Fruit fly (Drosophila melanogaster) whole organism, embryonic: ENCODE results near the gene ppk7.

Experiments used
- Adf1 ChIP-seq: fragments of 200-800 bp; sonication (Bioruptor generic); IDR thresholded peaks from 2 replicates; pipeline ENCODE4 v1.3.6; 2022; ENCODE audit warnings: missing biosample characterization, missing genetic modification characterization
- B-H2 ChIP-seq: fragments of 200-800 bp; sonication (Bioruptor generic); optimal IDR thresholded peaks from 2 replicates; lab custom pipeline; 2018; ENCODE audit warnings: missing biosample characterization, mild to moderate bottlenecking, missing genetic modification characterization
- CG10321 ChIP-seq: fragments of 200-800 bp; sonication (Bioruptor generic); IDR thresholded peaks from 2 replicates; pipeline ENCODE4 v1.3.6; 2022; ENCODE audit warnings: missing biosample characterization, missing genetic modification characterization
- CG11247 ChIP-seq: fragments of 200-800 bp; sonication (Bioruptor generic); IDR thresholded peaks from 2 replicates; pipeline ENCODE4 v1.3.6; 2022; ENCODE audit warnings: missing biosample characterization, missing genetic modification characterization
- CG11398 ChIP-seq: fragments of 200-800 bp; sonication (Bioruptor generic); optimal IDR thresholded peaks from 2 replicates; lab custom pipeline; 2016; ENCODE audit warnings: missing biosample characterization, missing genetic modification characterization
- CG14441 ChIP-seq: fragments of 200-800 bp; sonication (Bioruptor generic); IDR thresholded peaks from 2 replicates; pipeline ENCODE4 v1.3.6; 2022; ENCODE audit warnings: missing biosample characterization, missing genetic modification characterization
- CG14860 ChIP-seq: fragments of 200-800 bp; sonication (Bioruptor generic); IDR thresholded peaks from 3 replicates; pipeline ENCODE4 v1.3.6; 2022; ENCODE audit warnings: missing biosample characterization, missing genetic modification characterization; ENCODE audit not compliant: partially characterized antibody
- CG15073 ChIP-seq: fragments of 200-800 bp; sonication (Bioruptor generic); optimal IDR thresholded peaks from 2 replicates; lab custom pipeline; 2016; ENCODE audit warnings: missing biosample characterization, missing genetic modification characterization
- CG15696 ChIP-seq: fragments of 200-800 bp; sonication (Bioruptor generic); optimal IDR thresholded peaks from 2 replicates; lab custom pipeline; 2019; ENCODE audit warnings: missing biosample characterization, mild to moderate bottlenecking, missing genetic modification characterization, moderate library complexity
- CG1832 ChIP-seq: fragments of 200-800 bp; sonication (Bioruptor generic); optimal IDR thresholded peaks from 2 replicates; lab custom pipeline; 2017; ENCODE audit warnings: missing biosample characterization, mild to moderate bottlenecking, missing genetic modification characterization, inconsistent platforms
- CG18599 ChIP-seq: fragments of 200-800 bp; sonication (Bioruptor generic); optimal IDR thresholded peaks from 3 replicates; lab custom pipeline; 2017; ENCODE audit warnings: missing biosample characterization, missing genetic modification characterization, mild to moderate bottlenecking, moderate library complexity, missing genetic modification reagents
- CG2129 ChIP-seq: fragments of 200-800 bp; sonication (Bioruptor generic); IDR thresholded peaks from 2 replicates; pipeline ENCODE4 v1.3.6; 2022; ENCODE audit warnings: missing biosample characterization, missing genetic modification characterization; ENCODE audit not compliant: partially characterized antibody
- CG2889 ChIP-seq: fragments of 200-800 bp; sonication (Bioruptor generic); IDR thresholded peaks from 3 replicates; pipeline ENCODE4 v1.3.6; 2022; ENCODE audit warnings: missing biosample characterization, missing genetic modification characterization
- CG30431 ChIP-seq: fragments of 200-800 bp; sonication (Bioruptor generic); optimal IDR thresholded peaks from 2 replicates; lab custom pipeline; 2017; ENCODE audit warnings: missing biosample characterization, missing genetic modification characterization
- CG4282 ChIP-seq: fragments of 200-800 bp; sonication (Bioruptor generic); optimal IDR thresholded peaks from 2 replicates; lab custom pipeline; 2016; ENCODE audit warnings: missing biosample characterization, missing genetic modification characterization
- CG6683 ChIP-seq: fragments of 200-800 bp; sonication (Bioruptor generic); optimal IDR thresholded peaks from 2 replicates; lab custom pipeline; 2017; ENCODE audit warnings: missing biosample characterization, mild to moderate bottlenecking, missing genetic modification characterization, missing genetic modification reagents
- CG7271 ChIP-seq: fragments of 200-800 bp; sonication (Bioruptor generic); optimal IDR thresholded peaks from 2 replicates; lab custom pipeline; 2018; ENCODE audit warnings: missing biosample characterization, mild to moderate bottlenecking, missing genetic modification characterization, moderate library complexity
- CG7987 ChIP-seq: fragments of 200-800 bp; sonication (Bioruptor generic); optimal IDR thresholded peaks from 2 replicates; lab custom pipeline; 2018; ENCODE audit warnings: missing biosample characterization, mild to moderate bottlenecking, missing genetic modification characterization, moderate library complexity
- CG9727 ChIP-seq: fragments of 200-800 bp; sonication (Bioruptor generic); optimal IDR thresholded peaks from 3 replicates; lab custom pipeline; 2017; ENCODE audit warnings: missing biosample characterization, mild to moderate bottlenecking, missing genetic modification characterization
- CTCF ChIP-seq: fragments of 200-800 bp; sonication (Bioruptor generic); optimal IDR thresholded peaks from 2 replicates; lab custom pipeline; 2017; ENCODE audit warnings: missing biosample characterization, mild to moderate bottlenecking, missing genetic modification characterization, moderate library complexity
- Camta ChIP-seq: fragments of 200-800 bp; sonication (Bioruptor generic); optimal IDR thresholded peaks from 2 replicates; lab custom pipeline; 2016; ENCODE audit warnings: missing biosample characterization, missing genetic modification characterization
- Dfd ChIP-seq, 2 experiments: fragments of >200 bp; optimal IDR thresholded peaks; 2 replicates each; lab custom pipeline; 2017; ENCODE audit warnings: missing biosample characterization in 2 of 2, missing genetic modification characterization in 2 of 2
- HLH3B ChIP-seq: fragments of 200-800 bp; sonication (Bioruptor generic); IDR thresholded peaks from 2 replicates; pipeline ENCODE4 v1.3.6; 2022; ENCODE audit warnings: missing biosample characterization, missing genetic modification characterization
- Meics ChIP-seq: fragments of 200-800 bp; sonication (Bioruptor generic); optimal IDR thresholded peaks from 2 replicates; lab custom pipeline; 2017; ENCODE audit warnings: missing biosample characterization, mild to moderate bottlenecking, missing genetic modification characterization
- Ptx1 ChIP-seq: fragments of 200-800 bp; sonication (Bioruptor generic); IDR thresholded peaks from 2 replicates; pipeline ENCODE4 v1.3.6; 2022; ENCODE audit warnings: missing biosample characterization, missing genetic modification characterization
- Stat92E ChIP-seq, 3 experiments: fragments of >200 bp in 2 of 3; fragments of 200-800 bp in 1 of 3; sonication (Bioruptor generic) in 1 of 3; optimal IDR thresholded peaks; 2 replicates each; lab custom pipeline; 2017 to 2019; ENCODE audit warnings: missing biosample characterization in 3 of 3, missing genetic modification characterization in 3 of 3, mild to moderate bottlenecking in 1 of 3, moderate library complexity in 1 of 3
- TFAM ChIP-seq: fragments of 200-800 bp; sonication (Bioruptor generic); optimal IDR thresholded peaks from 2 replicates; lab custom pipeline; 2017; ENCODE audit warnings: missing biosample characterization, missing genetic modification characterization, inconsistent platforms
- Xrp1 ChIP-seq: fragments of 200-800 bp; sonication (Bioruptor generic); IDR thresholded peaks from 2 replicates; pipeline ENCODE4 v1.3.6; 2022; ENCODE audit warnings: missing biosample characterization, missing genetic modification characterization
- amos ChIP-seq: fragments of 200-800 bp; sonication (Bioruptor generic); IDR thresholded peaks from 2 replicates; pipeline ENCODE4 v1.3.6; 2022; ENCODE audit warnings: missing biosample characterization, missing genetic modification characterization; ENCODE audit not compliant: partially characterized antibody
- corto ChIP-seq: fragments of 200-800 bp; sonication (Bioruptor generic); optimal IDR thresholded peaks from 2 replicates; lab custom pipeline; 2016; ENCODE audit warnings: missing biosample characterization, mild to moderate bottlenecking, missing genetic modification characterization, moderate library complexity
- crp ChIP-seq, 2 experiments: fragments of 200-800 bp; sonication (Bioruptor generic); optimal IDR thresholded peaks; 2 replicates in 1 of 2; 3 replicates in 1 of 2; lab custom pipeline; 2017; ENCODE audit warnings: missing biosample characterization in 2 of 2, missing genetic modification characterization in 2 of 2, mild to moderate bottlenecking in 1 of 2, moderate library complexity in 1 of 2
- dati ChIP-seq: fragments of 200-800 bp; sonication (Bioruptor generic); IDR thresholded peaks from 2 replicates; pipeline ENCODE4 v1.3.6; 2022; ENCODE audit warnings: missing biosample characterization, missing genetic modification characterization
- dimm ChIP-seq: fragments of 200-800 bp; sonication (Bioruptor generic); IDR thresholded peaks from 2 replicates; pipeline ENCODE4 v1.3.6; 2022; ENCODE audit warnings: missing biosample characterization, missing genetic modification characterization
- emc ChIP-seq: fragments of 200-800 bp; sonication (Bioruptor generic); optimal IDR thresholded peaks from 2 replicates; lab custom pipeline; 2016; ENCODE audit warnings: missing biosample characterization, missing genetic modification characterization
- esg ChIP-seq: fragments of 200-800 bp; sonication (Bioruptor generic); conservative IDR thresholded peaks from 2 replicates; pipeline ENCODE4 v1.3.6; 2022; ENCODE audit warnings: missing biosample characterization, missing genetic modification characterization
- ftz-f1 ChIP-seq: fragments of 200-800 bp; sonication (Bioruptor generic); optimal IDR thresholded peaks from 2 replicates; lab custom pipeline; 2016; ENCODE audit warnings: missing biosample characterization, missing genetic modification characterization
- gce ChIP-seq: fragments of 200-800 bp; sonication (Bioruptor generic); IDR thresholded peaks from 3 replicates; pipeline ENCODE4 v1.3.6; 2022; ENCODE audit warnings: missing biosample characterization, missing genetic modification characterization
- lilli ChIP-seq: fragments of 200-800 bp; sonication (Bioruptor generic); optimal IDR thresholded peaks from 3 replicates; lab custom pipeline; 2016; ENCODE audit warnings: missing biosample characterization, missing genetic modification characterization
- lmd ChIP-seq: fragments of 200-800 bp; sonication (Bioruptor generic); IDR thresholded peaks from 2 replicates; pipeline ENCODE4 v1.3.6; 2022; ENCODE audit warnings: missing biosample characterization, missing genetic modification characterization
- pb ChIP-seq: fragments of 200-800 bp; sonication (Bioruptor generic); optimal IDR thresholded peaks from 3 replicates; lab custom pipeline; 2016; ENCODE audit warnings: missing biosample characterization, missing genetic modification characterization
- pho ChIP-seq: fragments of 200-800 bp; sonication (Bioruptor generic); optimal IDR thresholded peaks from 2 replicates; lab custom pipeline; 2016; ENCODE audit warnings: missing biosample characterization, missing genetic modification characterization
- phol ChIP-seq: fragments of 200-800 bp; sonication (Bioruptor generic); optimal IDR thresholded peaks from 3 replicates; lab custom pipeline; 2018; ENCODE audit warnings: missing biosample characterization, mild to moderate bottlenecking, missing genetic modification characterization, moderate library complexity
- row ChIP-seq: fragments of 200-800 bp; sonication (Bioruptor generic); IDR thresholded peaks from 3 replicates; pipeline ENCODE4 v1.3.6; 2022; ENCODE audit warnings: missing biosample characterization, missing genetic modification characterization
- sisA ChIP-seq: fragments of 200-800 bp; sonication (Bioruptor generic); IDR thresholded peaks from 2 replicates; pipeline ENCODE4 v1.3.6; 2022; ENCODE audit warnings: missing biosample characterization, missing genetic modification characterization
- tin ChIP-seq: fragments of 200-800 bp; sonication (Bioruptor generic); optimal IDR thresholded peaks from 3 replicates; lab custom pipeline; 2016; ENCODE audit warnings: missing biosample characterization, missing genetic modification characterization
- tll ChIP-seq, 2 experiments: fragments of 200-800 bp in 1 of 2; fragments of >200 bp in 1 of 2; sonication (Bioruptor generic) in 1 of 2; optimal IDR thresholded peaks; 2 replicates each; lab custom pipeline; 2017 to 2019; ENCODE audit warnings: missing biosample characterization in 2 of 2, missing genetic modification characterization in 2 of 2, mild to moderate bottlenecking in 1 of 2, moderate library complexity in 1 of 2
- tup ChIP-seq: fragments of 200-800 bp; sonication (Bioruptor generic); optimal IDR thresholded peaks from 2 replicates; lab custom pipeline; 2016; ENCODE audit warnings: missing biosample characterization, mild to moderate bottlenecking, missing genetic modification characterization, moderate library complexity
- wdn ChIP-seq: fragments of 200-800 bp; sonication (Bioruptor generic); IDR thresholded peaks from 2 replicates; pipeline ENCODE4 v1.3.6; 2022; ENCODE audit warnings: missing biosample characterization, missing genetic modification characterization
- wek ChIP-seq: fragments of 200-800 bp; sonication (Bioruptor generic); optimal IDR thresholded peaks from 3 replicates; lab custom pipeline; 2018; ENCODE audit warnings: missing biosample characterization, mild to moderate bottlenecking, missing genetic modification characterization, moderate library complexity
- zen2 ChIP-seq: fragments of 200-800 bp; sonication (Bioruptor generic); IDR thresholded peaks from 3 replicates; pipeline ENCODE4 v1.3.6; 2022; ENCODE audit warnings: missing biosample characterization, missing genetic modification characterization; ENCODE audit not compliant: partially characterized antibody

The ppk7 gene

dm6 chr2L:6338367-6338975 is 15.7 kb downstream of the ppk7 start, which contains the start of the genes Pez and Cpr (continued):
- TF ChIP-seq wdn (GFP tag; lab: Robert Waterston, UW), result peak; percentile 27; the same call in 1 of the 2 replicates
- no peak for TF ChIP-seq CG6683 (GFP tag; lab: Kevin White, UChicago)
- TF ChIP-seq Xrp1 (GFP tag; lab: Robert Waterston, UW), result no peak
- peak; percentile 39 for TF ChIP-seq lilli (GFP tag; lab: Kevin White, UChicago)
- no peak for TF ChIP-seq crp (GFP tag; optimal IDR thresholded peaks at IDR 0.05; lab: Kevin White, UChicago)
- no peak for TF ChIP-seq wek (GFP tag; lab: Kevin White, UChicago)
- TF ChIP-seq CG9727, result no peak
- no peak for TF ChIP-seq pb (GFP tag; lab: Kevin White, UChicago)
- peak; percentile 24 for TF ChIP-seq CG18599 (GFP tag; lab: Kevin White, UChicago)
- peak; percentile 17 for TF ChIP-seq phol (tag; lab: Kevin White, UChicago)
- peak; percentile 82 for TF ChIP-seq amos (GFP tag; lab: Robert Waterston, UW)
- no peak for TF ChIP-seq corto
- TF ChIP-seq CG7987 (GFP tag; lab: Kevin White, UChicago), result peak; percentile 43
- peak; percentile 38; the same call in 1 of the 2 replicates for TF ChIP-seq Ptx1
- TF ChIP-seq HLH3B (GFP tag; lab: Robert Waterston, UW), result peak; percentile 25; the same call in 1 of the 2 replicates
- TF ChIP-seq CG11247 (GFP tag; lab: Robert Waterston, UW), result 0 out of 2 replicates have a peak, but pooled peaks have one; percentile 49
- TF ChIP-seq dimm (GFP tag; lab: Robert Waterston, UW), result no peak
- TF ChIP-seq emc (GFP tag; lab: Kevin White, UChicago), result no peak
- no peak for TF ChIP-seq TFAM (GFP tag; lab: Kevin White, UChicago)
- TF ChIP-seq CG2129, result peak; percentile 64; the same call in 1 of the 2 replicates
- TF ChIP-seq ftz-f1 (GFP tag; lab: Kevin White, UChicago), result no peak
- peak; percentile 45 for TF ChIP-seq tin (GFP tag; lab: Kevin White, UChicago)
- no peak for TF ChIP-seq CG30431
- TF ChIP-seq CG2889, result no peak
- no peak for TF ChIP-seq CG15073 (GFP tag; lab: Kevin White, UChicago)
- TF ChIP-seq CG14441 (GFP tag; lab: Robert Waterston, UW), result peak; percentile 28; the same call in 1 of the 2 replicates
- no peak for TF ChIP-seq tup (GFP tag; lab: Kevin White, UChicago)
- peak; percentile 70; the same call in 1 of the 3 replicates for TF ChIP-seq zen2
- peak; percentile 64 for TF ChIP-seq pho
- TF ChIP-seq B-H2, result no peak
- peak; percentile 13 for TF ChIP-seq CG4282 (GFP tag; lab: Kevin White, UChicago)
- TF ChIP-seq lmd (GFP tag; lab: Robert Waterston, UW), result peak; percentile 6; the same call in 1 of the 2 replicates
- no peak for TF ChIP-seq row (GFP tag; lab: Robert Waterston, UW)
- no peak for TF ChIP-seq CG15696 (tag; lab: Kevin White, UChicago)
- no peak for TF ChIP-seq tll (GFP tag; optimal IDR thresholded peaks at IDR 0.05; lab: Kevin White, UChicago)
- TF ChIP-seq Adf1 (GFP tag; lab: Robert Waterston, UW), result peak; percentile 15; the same call in 1 of the 2 replicates
- no peak for TF ChIP-seq dati (GFP tag; lab: Robert Waterston, UW)
- no peak for TF ChIP-seq Stat92E (GFP tag; optimal IDR thresholded peaks at IDR 0.05; lab: Kevin White, UChicago)
- no peak for TF ChIP-seq sisA (GFP tag; lab: Robert Waterston, UW)
- TF ChIP-seq CG7271 (tag; lab: Kevin White, UChicago), result no peak
- peak; percentile 59 for TF ChIP-seq Meics (GFP tag; lab: Kevin White, UChicago)
- no peak for TF ChIP-seq esg (GFP tag; lab: Robert Waterston, UW)
- no peak for TF ChIP-seq CG1832
- no peak for TF ChIP-seq Camta
- no peak for TF ChIP-seq CG11398 (GFP tag; lab: Kevin White, UChicago)
- TF ChIP-seq CG14860 (GFP tag; lab: Robert Waterston, UW), result peak; percentile 77
- TF ChIP-seq gce (GFP tag; lab: Robert Waterston, UW), result no peak
- TF ChIP-seq CTCF (GFP tag; lab: Kevin White, UChicago), result peak; percentile 96
- no peak for TF ChIP-seq Dfd (GFP tag; optimal IDR thresholded peaks at IDR 0.05; lab: Kevin White, UChicago)
- no peak for TF ChIP-seq CG10321
